In genomic region chrX:2237438-2237961, ce11 we compare ENCODE assay signal across 3 worm cellular contexts.
TF ChIP-seq lines count a peak whose summit lies in the region.

Gene vha-15 (plus strand): TSS chrX:2237911.

TF ChIP-seq in whole organism, L2 larva, 48 proteins besides CTCF, POLR2A, EP300 and RAD21 (continued from another document):
- TF ChIP-seq sma-9 (GFP tag; optimal IDR thresholded peaks at IDR 0.05; lab: Kevin White, UChicago) (peak; percentile 76), sma-9 (tag; optimal IDR thresholded peaks at IDR 0.05; lab: Kevin White, UChicago) (no peak), ceh-82 (tag; optimal IDR thresholded peaks at IDR 0.05; lab: Kevin White, UChicago) (peak; percentile 25), R02D3.7 (tag; optimal IDR thresholded peaks at IDR 0.05; lab: Kevin White, UChicago) (no peak), unc-39 (tag; optimal IDR thresholded peaks at IDR 0.05; lab: Kevin White, UChicago) (no peak), nhr-25 (tag; optimal IDR thresholded peaks at IDR 0.05; lab: Kevin White, UChicago) (peak; percentile 77), nhr-6 (tag; optimal IDR thresholded peaks at IDR 0.05; lab: Kevin White, UChicago) (peak; percentile 54), gmeb-1 (tag; optimal IDR thresholded peaks at IDR 0.05; lab: Kevin White, UChicago) (peak; percentile 64), ama-1 (optimal IDR thresholded peaks at IDR 0.05; lab: Kevin White, UChicago) (no peak), alr-1 (tag; optimal IDR thresholded peaks at IDR 0.05; lab: Kevin White, UChicago) (no peak), unc-55 (GFP tag; optimal IDR thresholded peaks at IDR 0.05; lab: Kevin White, UChicago) (peak; percentile 92), C34F6.9 (tag; optimal IDR thresholded peaks at IDR 0.05; lab: Kevin White, UChicago) (peak; percentile 89), aly-2 (tag; optimal IDR thresholded peaks at IDR 0.05; lab: Kevin White, UChicago) (no peak), lsy-2 (tag; optimal IDR thresholded peaks at IDR 0.05; lab: Kevin White, UChicago) (peak; percentile 73 to 93), snpc-4 (tag; optimal IDR thresholded peaks at IDR 0.05; lab: Kevin White, UChicago) (peak; percentile 73), sma-3 (GFP tag; optimal IDR thresholded peaks at IDR 0.05; lab: Kevin White, UChicago) (peak; percentile 47), sem-4 (tag; optimal IDR thresholded peaks at IDR 0.05; lab: Kevin White, UChicago) (peak; percentile 63), nhr-237 (tag; optimal IDR thresholded peaks at IDR 0.05; lab: Kevin White, UChicago) (peak; percentile 29), lin-11 (tag; optimal IDR thresholded peaks at IDR 0.05; lab: Kevin White, UChicago) (peak; percentile 71), nhr-77 (tag; optimal IDR thresholded peaks at IDR 0.05; lab: Kevin White, UChicago) (no peak), lin-13 (GFP tag; optimal IDR thresholded peaks at IDR 0.05; lab: Kevin White, UChicago) (peak; percentile 80), Y55F3AM.14 (GFP tag; optimal IDR thresholded peaks at IDR 0.05; lab: Kevin White, UChicago) (no peak), blmp-1 (tag; optimal IDR thresholded peaks at IDR 0.05; lab: Kevin White, UChicago; ENCODE audit: insufficient read depth) (no peak), crh-2 (tag; optimal IDR thresholded peaks at IDR 0.05; lab: Kevin White, UChicago) (peak; percentile 89), mdl-1 (tag; optimal IDR thresholded peaks at IDR 0.05; lab: Kevin White, UChicago) (peak in 1 of 2 experiments; percentile 27), unc-62 (GFP tag; optimal IDR thresholded peaks at IDR 0.05; lab: Kevin White, UChicago) (no peak)
TF ChIP-seq in whole organism, L2 larva: peak in this region for 25.

TF ChIP-seq in whole organism, L4 larva, 104 proteins besides CTCF, POLR2A, EP300 and RAD21 (continued from another document):
- TF ChIP-seq F10B5.3 (tag; optimal IDR thresholded peaks at IDR 0.05; lab: Kevin White, UChicago) (no peak), nhr-11 (tag; optimal IDR thresholded peaks at IDR 0.05; lab: Kevin White, UChicago) (peak; percentile 61), mes-2 (tag; optimal IDR thresholded peaks at IDR 0.05; lab: Kevin White, UChicago; ENCODE audit: poor library complexity, severe bottlenecking) (peak; percentile 85), mdl-1 (tag; optimal IDR thresholded peaks at IDR 0.05; lab: Kevin White, UChicago) (peak in 1 of 2 experiments; percentile 60), ctbp-1 (GFP tag; IDR thresholded peaks at IDR 0.05; lab: Robert Waterston, UW) (peak; percentile 69), aha-1 (tag; lab: Kevin White, UChicago) (peak; percentile 89), nhr-237 (tag; optimal IDR thresholded peaks at IDR 0.05; lab: Kevin White, UChicago) (peak; percentile 26), dmd-8 (GFP tag; IDR thresholded peaks at IDR 0.05; lab: Robert Waterston, UW) (no peak), lin-13 (GFP tag; optimal IDR thresholded peaks at IDR 0.05; lab: Kevin White, UChicago) (peak; percentile 79), ceh-28 (tag; optimal IDR thresholded peaks at IDR 0.05; lab: Kevin White, UChicago) (peak; percentile 65), nhr-102 (tag; optimal IDR thresholded peaks at IDR 0.05; lab: Kevin White, UChicago) (no peak), daf-12 (tag; optimal IDR thresholded peaks at IDR 0.05; lab: Kevin White, UChicago) (no peak), dmd-6 (GFP tag; IDR thresholded peaks at IDR 0.05; lab: Robert Waterston, UW) (peak; percentile 66), jun-1 (tag; optimal IDR thresholded peaks at IDR 0.05; lab: Kevin White, UChicago) (no peak), rbr-2 (tag; optimal IDR thresholded peaks at IDR 0.05; lab: Kevin White, UChicago) (peak; percentile 82), fkh-10 (GFP tag; optimal IDR thresholded peaks at IDR 0.05; lab: Kevin White, UChicago) (peak; percentile 72), zfp-2 (tag; optimal IDR thresholded peaks at IDR 0.05; lab: Kevin White, UChicago) (peak; percentile 4), set-16 (GFP tag; IDR thresholded peaks at IDR 0.05; lab: Robert Waterston, UW) (no peak), nhr-76 (tag; optimal IDR thresholded peaks at IDR 0.05; lab: Kevin White, UChicago) (no peak), lin-29 (GFP tag; IDR thresholded peaks at IDR 0.05; lab: Robert Waterston, UW) (no peak), egl-43 (GFP tag; IDR thresholded peaks at IDR 0.05; lab: Robert Waterston, UW) (no peak), madf-9 (GFP tag; conservative IDR thresholded peaks at IDR 0.05; lab: Robert Waterston, UW) (no peak), pqm-1 (tag; optimal IDR thresholded peaks at IDR 0.05; lab: Kevin White, UChicago) (peak; percentile 60), cey-2 (tag; optimal IDR thresholded peaks at IDR 0.05; lab: Kevin White, UChicago; ENCODE audit: borderline replicate concordance, insufficient read depth) (no peak), ztf-7 (tag; optimal IDR thresholded peaks at IDR 0.05; lab: Kevin White, UChicago) (no peak), nhr-10 (tag; optimal IDR thresholded peaks at IDR 0.05; lab: Kevin White, UChicago) (no peak)

TF ChIP-seq in whole organism, late embryonic, 69 proteins besides CTCF, POLR2A, EP300 and RAD21 (continued from another document):
- peak; percentile 9 for TF ChIP-seq ref-2 (tag; optimal IDR thresholded peaks at IDR 0.05; lab: Kevin White, UChicago)
- no peak for TF ChIP-seq pat-9 (tag; optimal IDR thresholded peaks at IDR 0.05; lab: Kevin White, UChicago)
- no peak for TF ChIP-seq lim-6 (tag; optimal IDR thresholded peaks at IDR 0.05; lab: Kevin White, UChicago)
- no peak for TF ChIP-seq mec-3 (tag; optimal IDR thresholded peaks at IDR 0.05; lab: Kevin White, UChicago; ENCODE audit: borderline replicate concordance)
- TF ChIP-seq ceh-19 (GFP tag; optimal IDR thresholded peaks at IDR 0.05; lab: Kevin White, UChicago): no peak
- TF ChIP-seq pha-2 (tag; optimal IDR thresholded peaks at IDR 0.05; lab: Kevin White, UChicago): peak; percentile 23
- peak; percentile 18 for TF ChIP-seq hlh-30 (tag; optimal IDR thresholded peaks at IDR 0.05; lab: Kevin White, UChicago; ENCODE audit: insufficient read depth)
- TF ChIP-seq elt-4 (tag; optimal IDR thresholded peaks at IDR 0.05; lab: Kevin White, UChicago): no peak
- TF ChIP-seq odd-2 (tag; optimal IDR thresholded peaks at IDR 0.05; lab: Kevin White, UChicago): no peak
- TF ChIP-seq ceh-45 (GFP tag; IDR thresholded peaks at IDR 0.05; lab: Robert Waterston, UW): no peak
- no peak for TF ChIP-seq ceh-24 (tag; optimal IDR thresholded peaks at IDR 0.05; lab: Kevin White, UChicago)
- peak; percentile 47 for TF ChIP-seq dve-1 (tag; optimal IDR thresholded peaks at IDR 0.05; lab: Kevin White, UChicago)
- TF ChIP-seq elt-2 (tag; optimal IDR thresholded peaks at IDR 0.05; lab: Kevin White, UChicago): no peak
- no peak for TF ChIP-seq ceh-14 (tag; optimal IDR thresholded peaks at IDR 0.05; lab: Kevin White, UChicago)
- TF ChIP-seq gmeb-2 (tag; optimal IDR thresholded peaks at IDR 0.05; lab: Kevin White, UChicago): no peak
- no peak for TF ChIP-seq hlh-8 (tag; optimal IDR thresholded peaks at IDR 0.05; lab: Kevin White, UChicago)
- TF ChIP-seq ceh-34 (tag; optimal IDR thresholded peaks at IDR 0.05; lab: Kevin White, UChicago): peak; percentile 40
- TF ChIP-seq lin-11 (tag; optimal IDR thresholded peaks at IDR 0.05; lab: Kevin White, UChicago): no peak
- TF ChIP-seq T23F11.4 (GFP tag; optimal IDR thresholded peaks at IDR 0.05; lab: Kevin White, UChicago): no peak
- TF ChIP-seq unc-55 (GFP tag; optimal IDR thresholded peaks at IDR 0.05; lab: Kevin White, UChicago): peak; percentile 94
- TF ChIP-seq fax-1 (tag; optimal IDR thresholded peaks at IDR 0.05; lab: Kevin White, UChicago): no peak
- no peak for TF ChIP-seq ceh-6 (GFP tag; optimal IDR thresholded peaks at IDR 0.05; lab: Kevin White, UChicago)
- TF ChIP-seq rnt-1 (tag; optimal IDR thresholded peaks at IDR 0.05; lab: Kevin White, UChicago): peak; percentile 23
- no peak for TF ChIP-seq ztf-16 (tag; optimal IDR thresholded peaks at IDR 0.05; lab: Kevin White, UChicago)
- TF ChIP-seq unc-3 (GFP tag; conservative IDR thresholded peaks at IDR 0.05; lab: Robert Waterston, UW): no peak
- no peak for TF ChIP-seq unc-3 (tag; optimal IDR thresholded peaks at IDR 0.05; lab: Kevin White, UChicago)
- TF ChIP-seq ahr-1 (tag; optimal IDR thresholded peaks at IDR 0.05; lab: Kevin White, UChicago): no peak
- no peak for TF ChIP-seq pha-4 (tag; optimal IDR thresholded peaks at IDR 0.05; lab: Kevin White, UChicago)
- no peak for TF ChIP-seq ceh-22 (tag; optimal IDR thresholded peaks at IDR 0.05; lab: Kevin White, UChicago)
- TF ChIP-seq eyg-1 (tag; optimal IDR thresholded peaks at IDR 0.05; lab: Kevin White, UChicago): no peak
- TF ChIP-seq F13H6.1 (tag; optimal IDR thresholded peaks at IDR 0.05; lab: Kevin White, UChicago): no peak
- no peak for TF ChIP-seq pax-1 (tag; optimal IDR thresholded peaks at IDR 0.05; lab: Kevin White, UChicago)
- no peak for TF ChIP-seq syd-9 (tag; optimal IDR thresholded peaks at IDR 0.05; lab: Kevin White, UChicago)
- peak; percentile 44 for TF ChIP-seq unc-42 (tag; optimal IDR thresholded peaks at IDR 0.05; lab: Kevin White, UChicago)
- no peak for TF ChIP-seq fkh-10 (GFP tag; optimal IDR thresholded peaks at IDR 0.05; lab: Kevin White, UChicago)
- TF ChIP-seq madf-2 (tag; optimal IDR thresholded peaks at IDR 0.05; lab: Kevin White, UChicago): no peak
- no peak for TF ChIP-seq dmd-4 (tag; optimal IDR thresholded peaks at IDR 0.05; lab: Kevin White, UChicago; ENCODE audit: borderline replicate concordance)
- TF ChIP-seq che-1 (tag; optimal IDR thresholded peaks at IDR 0.05; lab: Kevin White, UChicago): no peak
- no peak for TF ChIP-seq K02D7.2 (tag; optimal IDR thresholded peaks at IDR 0.05; lab: Kevin White, UChicago)
- TF ChIP-seq hlh-6 (tag; optimal IDR thresholded peaks at IDR 0.05; lab: Kevin White, UChicago): no peak
- TF ChIP-seq sox-4 (tag; optimal IDR thresholded peaks at IDR 0.05; lab: Kevin White, UChicago): no peak
- no peak for TF ChIP-seq sdc-2 (tag; optimal IDR thresholded peaks at IDR 0.05; lab: Kevin White, UChicago)
- TF ChIP-seq sox-2 (GFP tag; IDR thresholded peaks at IDR 0.05; lab: Robert Waterston, UW): no peak
TF ChIP-seq in whole organism, late embryonic: peak in this region for 13.
